Worm (Caenorhabditis elegans) whole organism, L2 larva: ENCODE data around the gene sqv-1.

ENCODE experiments used
- F13H6.1 ChIP-seq: sonication (generic microtip); optimal IDR thresholded peaks from 2 replicates; lab custom pipeline; 2016; ENCODE audit warnings: missing genetic modification characterization, missing compliant biosample characterization
- Y55F3AM.14 ChIP-seq: fragments of 200-800 bp; sonication (Bioruptor generic); optimal IDR thresholded peaks from 2 replicates; lab custom pipeline; 2018; ENCODE audit warnings: mild to moderate bottlenecking, missing genetic modification characterization, missing compliant biosample characterization
- ZK546.5 ChIP-seq: sonication (generic microtip); optimal IDR thresholded peaks from 2 replicates; lab custom pipeline; 2017; ENCODE audit warnings: missing biosample characterization, missing genetic modification characterization
- ama-1 ChIP-seq: fragments of 150-350 bp; optimal IDR thresholded peaks from 2 replicates; lab custom pipeline; 2018; ENCODE audit warnings: inconsistent platforms
- ceh-82 ChIP-seq: fragments of 150-350 bp; optimal IDR thresholded peaks from 2 replicates; lab custom pipeline; 2014; ENCODE audit warnings: missing biosample characterization, missing genetic modification characterization
- crh-2 ChIP-seq: sonication (generic microtip); optimal IDR thresholded peaks from 2 replicates; lab custom pipeline; 2017; ENCODE audit warnings: missing biosample characterization, missing genetic modification characterization
- dmd-4 ChIP-seq: sonication (generic microtip); optimal IDR thresholded peaks from 2 replicates; lab custom pipeline; 2017; ENCODE audit warnings: missing biosample characterization, missing genetic modification characterization
- egl-27 ChIP-seq: sonication (generic microtip); optimal IDR thresholded peaks from 3 replicates; lab custom pipeline; 2017; ENCODE audit warnings: missing biosample characterization, missing genetic modification reagents, missing genetic modification characterization
- elt-1 ChIP-seq: fragments of 150-350 bp; optimal IDR thresholded peaks from 2 replicates; lab custom pipeline; 2014; ENCODE audit warnings: missing biosample characterization, missing genetic modification characterization
- elt-3 ChIP-seq: sonication (generic microtip); optimal IDR thresholded peaks from 2 replicates; lab custom pipeline; 2017; ENCODE audit warnings: missing biosample characterization, missing genetic modification characterization
- gmeb-1 ChIP-seq: fragments of 150-350 bp; optimal IDR thresholded peaks from 2 replicates; lab custom pipeline; 2014; ENCODE audit warnings: missing biosample characterization, missing genetic modification characterization
- lin-13 ChIP-seq: fragments of 150-350 bp; optimal IDR thresholded peaks from 2 replicates; lab custom pipeline; 2014; ENCODE audit warnings: missing biosample characterization, missing genetic modification reagents, missing genetic modification characterization
- lin-39 ChIP-seq: fragments of 150-350 bp; optimal IDR thresholded peaks from 2 replicates; lab custom pipeline; 2014; ENCODE audit warnings: missing biosample characterization, missing genetic modification reagents, missing genetic modification characterization
- lsy-2 ChIP-seq, 2 experiments: fragments of 150-350 bp in 1 of 2; sonication (generic microtip) in 1 of 2; optimal IDR thresholded peaks; 2 replicates each; lab custom pipeline; 2014 to 2017; ENCODE audit warnings: missing biosample characterization in 2 of 2, missing genetic modification characterization in 2 of 2
- mab-5 ChIP-seq: fragments of 150-350 bp; optimal IDR thresholded peaks from 2 replicates; lab custom pipeline; 2014; ENCODE audit warnings: missing biosample characterization, missing genetic modification characterization
- mbf-1 ChIP-seq: sonication (generic microtip); optimal IDR thresholded peaks from 2 replicates; lab custom pipeline; 2017; ENCODE audit warnings: missing biosample characterization, missing genetic modification characterization
- mdl-1 ChIP-seq, 2 experiments: fragments of 150-350 bp in 1 of 2; sonication (generic microtip) in 1 of 2; optimal IDR thresholded peaks; 2 replicates each; lab custom pipeline; 2017; ENCODE audit warnings: missing biosample characterization in 2 of 2, missing genetic modification characterization in 2 of 2
- nhr-10 ChIP-seq: sonication (generic microtip); optimal IDR thresholded peaks from 2 replicates; lab custom pipeline; 2017; ENCODE audit warnings: missing biosample characterization, missing genetic modification characterization
- nhr-11 ChIP-seq: fragments of 150-350 bp; optimal IDR thresholded peaks from 2 replicates; lab custom pipeline; 2014; ENCODE audit warnings: missing biosample characterization, missing genetic modification characterization
- nhr-12 ChIP-seq: fragments of 150-350 bp; optimal IDR thresholded peaks from 2 replicates; lab custom pipeline; 2014; ENCODE audit warnings: missing biosample characterization, missing genetic modification characterization
- nhr-21 ChIP-seq: fragments of 150-350 bp; optimal IDR thresholded peaks from 2 replicates; lab custom pipeline; 2014; ENCODE audit warnings: missing biosample characterization, missing genetic modification characterization
- nhr-23 ChIP-seq: fragments of 150-350 bp; optimal IDR thresholded peaks from 2 replicates; lab custom pipeline; 2014; ENCODE audit warnings: missing biosample characterization, missing genetic modification reagents, missing genetic modification characterization
- nhr-25 ChIP-seq: fragments of 150-350 bp; sonication (generic microtip); optimal IDR thresholded peaks from 3 replicates; lab custom pipeline; 2014; ENCODE audit warnings: missing biosample characterization, missing genetic modification characterization
- nhr-6 ChIP-seq: fragments of 150-350 bp; optimal IDR thresholded peaks from 2 replicates; lab custom pipeline; 2014; ENCODE audit warnings: missing biosample characterization, missing genetic modification characterization
- nhr-77 ChIP-seq: fragments of 150-350 bp; optimal IDR thresholded peaks from 2 replicates; lab custom pipeline; 2014; ENCODE audit warnings: missing biosample characterization, missing genetic modification characterization
- peb-1 ChIP-seq: fragments of 150-350 bp; optimal IDR thresholded peaks from 2 replicates; lab custom pipeline; 2014; ENCODE audit warnings: missing biosample characterization, missing genetic modification characterization
- skn-1 ChIP-seq: sonication (generic microtip); optimal IDR thresholded peaks from 2 replicates; lab custom pipeline; 2017; ENCODE audit warnings: missing biosample characterization, missing genetic modification characterization
- sma-9 ChIP-seq, 2 experiments: fragments of 150-350 bp in 1 of 2; sonication (generic microtip) in 1 of 2; optimal IDR thresholded peaks; 2 replicates each; lab custom pipeline; 2014 to 2016; ENCODE audit warnings: missing genetic modification characterization in 2 of 2, mild to moderate bottlenecking in 1 of 2, missing biosample characterization in 1 of 2, missing compliant biosample characterization in 1 of 2, missing genetic modification reagents in 1 of 2, moderate library complexity in 1 of 2
- snpc-4 ChIP-seq: fragments of 150-350 bp; optimal IDR thresholded peaks from 2 replicates; lab custom pipeline; 2014; ENCODE audit warnings: missing biosample characterization, missing genetic modification characterization
- unc-62 ChIP-seq: fragments of 150-350 bp; optimal IDR thresholded peaks from 2 replicates; lab custom pipeline; 2014; ENCODE audit warnings: missing biosample characterization, missing genetic modification reagents, missing genetic modification characterization
- zag-1 ChIP-seq: fragments of 150-350 bp; optimal IDR thresholded peaks from 2 replicates; lab custom pipeline; 2014; ENCODE audit warnings: missing biosample characterization, missing genetic modification characterization
- ztf-1 ChIP-seq: fragments of 200-800 bp; sonication (Bioruptor generic); conservative IDR thresholded peaks from 2 replicates; pipeline ENCODE4 v1.3.6; 2022; ENCODE audit warnings: missing genetic modification characterization, missing compliant biosample characterization
- ztf-4 ChIP-seq: fragments of 150-350 bp; optimal IDR thresholded peaks from 2 replicates; lab custom pipeline; 2014; ENCODE audit warnings: missing biosample characterization, missing genetic modification characterization

Gene sqv-1

ce11 chrIV:8333988-8334863, 26.7 kb upstream of the sqv-1 start, which contains the start of gene his-32 (continued):
- TF ChIP-seq F13H6.1 (tag; lab: Kevin White, UChicago) (no peak), lin-39 (tag; lab: Kevin White, UChicago) (no peak), nhr-11 (tag; lab: Kevin White, UChicago) (no peak), nhr-10 (no peak), nhr-21 (tag; lab: Kevin White, UChicago) (peak; percentile 37), lsy-2 (tag; optimal IDR thresholded peaks at IDR 0.05; lab: Kevin White, UChicago) (no peak), snpc-4 (tag; lab: Kevin White, UChicago) (no peak)

ce11 chrIV:8339636-8340035, 21.3 kb upstream of the sqv-1 start, which contains the start of gene lgc-6:
Gene lgc-6 (plus strand): TSS chrIV:8339936.
- TF ChIP-seq nhr-77 (tag; lab: Kevin White, UChicago) (no peak), unc-62 (no peak), ztf-4 (tag; lab: Kevin White, UChicago) (no peak), crh-2 (tag; lab: Kevin White, UChicago) (no peak), elt-1 (tag; lab: Kevin White, UChicago) (no peak), peb-1 (no peak), lin-39 (tag; lab: Kevin White, UChicago) (no peak), nhr-11 (tag; lab: Kevin White, UChicago) (no peak), nhr-6 (tag; lab: Kevin White, UChicago) (no peak), egl-27 (no peak), mab-5 (tag; lab: Kevin White, UChicago) (no peak)

ce11 chrIV:8342385-8342784, 18.5 kb upstream of the sqv-1 start, which contains the start of gene lgc-5:
Gene lgc-5 (plus strand): TSS chrIV:8342685.
- TF ChIP-seq mbf-1 (tag; lab: Kevin White, UChicago) (no peak), gmeb-1 (tag; lab: Kevin White, UChicago) (no peak), crh-2 (tag; lab: Kevin White, UChicago) (no peak), skn-1 (tag; lab: Kevin White, UChicago) (no peak), ama-1 (no peak)
- TF ChIP-seq, all 48 proteins: peak for 0

- TF ChIP-seq zag-1 (tag; lab: Kevin White, UChicago) (no peak), elt-3 (tag; lab: Kevin White, UChicago) (no peak), ceh-82 (no peak), elt-1 (tag; lab: Kevin White, UChicago) (no peak), Y55F3AM.14 (GFP tag; lab: Kevin White, UChicago) (no peak)
Observed at ce11 chrIV:8345518-8345917, 15.4 kb upstream of the sqv-1 start, which contains the start of gene F17E9.5. Gene F17E9.5 (plus strand): TSS chrIV:8345818.

ce11 chrIV:8347051-8347450, 13.9 kb upstream of the sqv-1 start, which contains the start of the genes F17E9.18 and F17E9.15:
Gene F17E9.18 (minus strand): TSS chrIV:8347151.
Gene F17E9.15 (plus strand): TSS chrIV:8347418.
- TF ChIP-seq crh-2 (tag; lab: Kevin White, UChicago) (no peak), ZK546.5 (tag; lab: Kevin White, UChicago) (no peak), lin-39 (tag; lab: Kevin White, UChicago) (no peak), sma-9 (GFP tag; optimal IDR thresholded peaks at IDR 0.05; lab: Kevin White, UChicago) (no peak), sma-9 (tag; optimal IDR thresholded peaks at IDR 0.05; lab: Kevin White, UChicago) (no peak), nhr-12 (tag; lab: Kevin White, UChicago) (no peak), ztf-1 (GFP tag; lab: Robert Waterston, UW) (no peak), egl-27 (no peak), nhr-23 (tag; lab: Kevin White, UChicago) (no peak), zag-1 (tag; lab: Kevin White, UChicago) (no peak), lin-13 (no peak), elt-1 (tag; lab: Kevin White, UChicago) (no peak)

ce11 chrIV:8348073-8348472, 12.8 kb upstream of the sqv-1 start, which contains the start of gene F17E9.4:
Gene F17E9.4 (plus strand): TSS chrIV:8348373.
- TF ChIP-seq mdl-1 (tag; optimal IDR thresholded peaks at IDR 0.05; lab: Kevin White, UChicago) (no peak), dmd-4 (tag; lab: Kevin White, UChicago) (no peak), nhr-25 (tag; lab: Kevin White, UChicago) (no peak), ztf-4 (tag; lab: Kevin White, UChicago) (no peak)
